Fruit fly (Drosophila melanogaster) whole organism, embryonic: ENCODE results near the gene CG13694.

ENCODE experiments used
- ATbp ChIP-seq: fragments of 200-800 bp; sonication (Bioruptor generic); optimal IDR thresholded peaks from 2 replicates; lab custom pipeline; 2017; ENCODE audit warnings: missing biosample characterization, mild to moderate bottlenecking, missing genetic modification characterization, missing genetic modification reagents
- Antp ChIP-seq: fragments of 200-800 bp; sonication (Bioruptor generic); optimal IDR thresholded peaks from 3 replicates; lab custom pipeline; 2016; ENCODE audit warnings: missing biosample characterization, missing genetic modification characterization
- Blimp-1 ChIP-seq: fragments of 200-800 bp; sonication (Bioruptor generic); optimal IDR thresholded peaks from 3 replicates; lab custom pipeline; 2018; ENCODE audit warnings: missing biosample characterization, missing genetic modification characterization, mild to moderate bottlenecking, moderate library complexity, missing genetic modification reagents
- CG10209 ChIP-seq: fragments of 200-800 bp; sonication (Bioruptor generic); optimal IDR thresholded peaks from 3 replicates; lab custom pipeline; 2017; ENCODE audit warnings: missing biosample characterization, mild to moderate bottlenecking, missing genetic modification characterization, missing genetic modification reagents
- CG10366 ChIP-seq: fragments of 200-800 bp; sonication (Bioruptor generic); IDR thresholded peaks from 2 replicates; pipeline ENCODE4 v1.3.6; 2022; ENCODE audit warnings: missing biosample characterization, missing genetic modification characterization
- CG11504 ChIP-seq: fragments of 200-800 bp; sonication (Bioruptor generic); optimal IDR thresholded peaks from 3 replicates; lab custom pipeline; 2019; ENCODE audit warnings: missing biosample characterization, mild to moderate bottlenecking, missing genetic modification characterization, moderate library complexity
- CG14014 ChIP-seq: fragments of 200-800 bp; sonication (Bioruptor generic); IDR thresholded peaks from 2 replicates; pipeline ENCODE4 v1.3.6; 2022; ENCODE audit warnings: missing biosample characterization, missing genetic modification characterization
- CG15601 ChIP-seq: fragments of 200-800 bp; sonication (Bioruptor generic); optimal IDR thresholded peaks from 3 replicates; lab custom pipeline; 2019; ENCODE audit warnings: missing biosample characterization, mild to moderate bottlenecking, missing genetic modification characterization, moderate library complexity
- CG17186 ChIP-seq: fragments of 200-800 bp; sonication (Bioruptor generic); optimal IDR thresholded peaks from 3 replicates; lab custom pipeline; 2017; ENCODE audit warnings: missing biosample characterization, missing genetic modification reagents, missing genetic modification characterization
- CG17328 ChIP-seq: fragments of 200-800 bp; sonication (Bioruptor generic); IDR thresholded peaks from 2 replicates; pipeline ENCODE4 v1.3.6; 2022; ENCODE audit warnings: missing biosample characterization, missing genetic modification characterization
- CG18262 ChIP-seq: fragments of 200-800 bp; optimal IDR thresholded peaks from 3 replicates; lab custom pipeline; 2019; ENCODE audit warnings: missing biosample characterization, mild to moderate bottlenecking, missing genetic modification characterization, moderate library complexity
- CG2199 ChIP-seq: fragments of 200-800 bp; sonication (Bioruptor generic); IDR thresholded peaks from 3 replicates; pipeline ENCODE4 v1.3.6; 2022; ENCODE audit warnings: missing biosample characterization, missing genetic modification characterization
- CG32532 ChIP-seq: fragments of 200-800 bp; sonication (Bioruptor generic); IDR thresholded peaks from 2 replicates; pipeline ENCODE4 v1.3.6; 2022; ENCODE audit warnings: missing biosample characterization, missing genetic modification characterization
- CG33557 ChIP-seq: fragments of 200-800 bp; sonication (Bioruptor generic); optimal IDR thresholded peaks from 2 replicates; lab custom pipeline; 2019; ENCODE audit warnings: missing biosample characterization, mild to moderate bottlenecking, missing genetic modification characterization, moderate library complexity
- CG3407 ChIP-seq: fragments of 200-800 bp; sonication (Bioruptor generic); optimal IDR thresholded peaks from 2 replicates; lab custom pipeline; 2018; ENCODE audit warnings: missing biosample characterization, mild to moderate bottlenecking, missing genetic modification characterization
- CG4282 ChIP-seq: fragments of 200-800 bp; sonication (Bioruptor generic); optimal IDR thresholded peaks from 2 replicates; lab custom pipeline; 2016; ENCODE audit warnings: missing biosample characterization, missing genetic modification characterization
- CG6654 ChIP-seq: fragments of 200-800 bp; sonication (Bioruptor generic); optimal IDR thresholded peaks from 2 replicates; lab custom pipeline; 2017; ENCODE audit warnings: missing biosample characterization, mild to moderate bottlenecking, missing genetic modification characterization
- CG6683 ChIP-seq: fragments of 200-800 bp; sonication (Bioruptor generic); optimal IDR thresholded peaks from 2 replicates; lab custom pipeline; 2017; ENCODE audit warnings: missing biosample characterization, mild to moderate bottlenecking, missing genetic modification characterization, missing genetic modification reagents
- CG6791 ChIP-seq: fragments of 200-800 bp; sonication (Bioruptor generic); IDR thresholded peaks from 3 replicates; pipeline ENCODE4 v1.3.6; 2022; ENCODE audit warnings: missing biosample characterization, missing genetic modification characterization; ENCODE audit not compliant: partially characterized antibody
- CG8359 ChIP-seq: fragments of 200-800 bp; sonication (Bioruptor generic); optimal IDR thresholded peaks from 2 replicates; lab custom pipeline; 2017; ENCODE audit warnings: missing biosample characterization, mild to moderate bottlenecking, missing genetic modification characterization, borderline replicate concordance
- CG8478 ChIP-seq: fragments of >200 bp; optimal IDR thresholded peaks from 2 replicates; lab custom pipeline; 2018
- CkIIα-i1 ChIP-seq: fragments of 200-800 bp; sonication (Bioruptor generic); IDR thresholded peaks from 2 replicates; pipeline ENCODE4 v1.3.6; 2022; ENCODE audit warnings: missing biosample characterization, missing genetic modification characterization
- Deaf1 ChIP-seq: fragments of 200-800 bp; optimal IDR thresholded peaks from 3 replicates; lab custom pipeline; 2019; ENCODE audit warnings: missing biosample characterization, mild to moderate bottlenecking, missing genetic modification characterization, moderate library complexity
- Dref ChIP-seq: fragments of 200-800 bp; sonication (Bioruptor generic); IDR thresholded peaks from 2 replicates; pipeline ENCODE4 v1.3.6; 2022; ENCODE audit warnings: missing biosample characterization, missing genetic modification characterization
- GATAe ChIP-seq: fragments of 200-800 bp; sonication (Bioruptor generic); conservative IDR thresholded peaks from 2 replicates; pipeline ENCODE4 v1.3.6; 2022; ENCODE audit warnings: missing biosample characterization, missing genetic modification characterization
- H15 ChIP-seq: fragments of 200-800 bp; sonication (Bioruptor generic); IDR thresholded peaks from 3 replicates; pipeline ENCODE4 v1.3.6; 2022; ENCODE audit warnings: missing biosample characterization, missing genetic modification characterization
- HHEX ChIP-seq: fragments of 200-800 bp; sonication (Bioruptor generic); optimal IDR thresholded peaks from 3 replicates; lab custom pipeline; 2017; ENCODE audit warnings: missing biosample characterization, mild to moderate bottlenecking, missing genetic modification characterization, missing genetic modification reagents
- Lim3 ChIP-seq: fragments of 200-800 bp; sonication (Bioruptor generic); IDR thresholded peaks from 2 replicates; pipeline ENCODE4 v1.3.6; 2022; ENCODE audit warnings: missing biosample characterization, missing genetic modification characterization
- MBD-R2 ChIP-seq: fragments of 200-800 bp; sonication (Bioruptor generic); IDR thresholded peaks from 2 replicates; pipeline ENCODE4 v1.3.6; 2022; ENCODE audit warnings: missing biosample characterization, missing genetic modification characterization
- MTF-1 ChIP-seq: fragments of 200-800 bp; sonication (Bioruptor generic); optimal IDR thresholded peaks from 2 replicates; lab custom pipeline; 2018; ENCODE audit warnings: missing biosample characterization, mild to moderate bottlenecking, missing genetic modification characterization, borderline replicate concordance
- Med ChIP-seq: fragments of 200-800 bp; sonication (Bioruptor generic); peaks from one replicate; lab custom pipeline; 2016; ENCODE audit warnings: missing biosample characterization, missing genetic modification characterization, mild to moderate bottlenecking, inconsistent platforms, moderate library complexity
- Mrtf ChIP-seq: fragments of 200-800 bp; sonication (Bioruptor generic); IDR thresholded peaks from 3 replicates; pipeline ENCODE4 v1.3.6; 2022; ENCODE audit warnings: missing biosample characterization, missing genetic modification characterization
- Oli ChIP-seq: fragments of 200-800 bp; sonication (Bioruptor generic); optimal IDR thresholded peaks from 2 replicates; lab custom pipeline; 2018; ENCODE audit warnings: missing biosample characterization, mild to moderate bottlenecking, missing genetic modification characterization, moderate library complexity
- Ravus ChIP-seq: fragments of 200-800 bp; sonication (Bioruptor generic); IDR thresholded peaks from 2 replicates; pipeline ENCODE4 v1.3.6; 2022; ENCODE audit warnings: missing biosample characterization, missing genetic modification characterization
- Sox102F ChIP-seq: fragments of 200-800 bp; sonication (Bioruptor generic); optimal IDR thresholded peaks from 2 replicates; lab custom pipeline; 2018; ENCODE audit warnings: missing biosample characterization, mild to moderate bottlenecking, missing genetic modification characterization, moderate library complexity
- Xbp1 ChIP-seq: fragments of 200-800 bp; sonication (Bioruptor generic); optimal IDR thresholded peaks from 3 replicates; lab custom pipeline; 2016; ENCODE audit warnings: missing biosample characterization, mild to moderate bottlenecking, missing genetic modification characterization
- br ChIP-seq: fragments of >200 bp; optimal IDR thresholded peaks from 2 replicates; lab custom pipeline; 2017
- cato ChIP-seq: fragments of 200-800 bp; sonication (Bioruptor generic); optimal IDR thresholded peaks from 2 replicates; lab custom pipeline; 2016; ENCODE audit warnings: missing biosample characterization, missing genetic modification characterization, borderline replicate concordance
- chm ChIP-seq: fragments of 200-800 bp; sonication (Bioruptor generic); IDR thresholded peaks from 2 replicates; pipeline ENCODE4 v1.3.6; 2022; ENCODE audit warnings: missing biosample characterization, missing genetic modification characterization
- cwo ChIP-seq: fragments of 200-800 bp; sonication (Bioruptor generic); optimal IDR thresholded peaks from 3 replicates; lab custom pipeline; 2017; ENCODE audit warnings: missing biosample characterization, missing genetic modification characterization, mild to moderate bottlenecking, moderate library complexity, missing genetic modification reagents
- danr ChIP-seq: fragments of 200-800 bp; sonication (Bioruptor generic); IDR thresholded peaks from 2 replicates; pipeline ENCODE4 v1.3.6; 2022; ENCODE audit warnings: missing biosample characterization, missing genetic modification characterization
- fd64A ChIP-seq: fragments of 200-800 bp; sonication (Bioruptor generic); optimal IDR thresholded peaks from 3 replicates; lab custom pipeline; 2018; ENCODE audit warnings: missing biosample characterization, mild to moderate bottlenecking, missing genetic modification characterization
- gce ChIP-seq: fragments of 200-800 bp; sonication (Bioruptor generic); IDR thresholded peaks from 3 replicates; pipeline ENCODE4 v1.3.6; 2022; ENCODE audit warnings: missing biosample characterization, missing genetic modification characterization
- inv ChIP-seq: fragments of 200-800 bp; sonication (Bioruptor generic); IDR thresholded peaks from 2 replicates; pipeline ENCODE4 v1.3.6; 2022; ENCODE audit warnings: missing biosample characterization, missing genetic modification characterization; ENCODE audit not compliant: partially characterized antibody
- klu ChIP-seq: fragments of 200-800 bp; sonication (Bioruptor generic); IDR thresholded peaks from 2 replicates; pipeline ENCODE4 v1.3.6; 2022; ENCODE audit warnings: missing biosample characterization, missing genetic modification characterization
- kni ChIP-seq: fragments of 200-800 bp; sonication (Bioruptor generic); optimal IDR thresholded peaks from 3 replicates; lab custom pipeline; 2017; ENCODE audit warnings: mild to moderate bottlenecking, missing biosample characterization, missing genetic modification reagents, missing genetic modification characterization
- prd ChIP-seq, 3 experiments: fragments of >200 bp in 2 of 3; fragments of 200-800 bp in 1 of 3; sonication (Bioruptor generic) in 1 of 3; optimal IDR thresholded peaks in 2 of 3; IDR thresholded peaks in 1 of 3; 2 replicates in 2 of 3; 3 replicates in 1 of 3; pipeline versions ENCODE4 v1.3.6 to Lab custom; 2017 to 2022; ENCODE audit warnings: missing biosample characterization in 1 of 3, missing genetic modification characterization in 1 of 3
- ranshi ChIP-seq: fragments of 200-800 bp; sonication (Bioruptor generic); IDR thresholded peaks from 2 replicates; pipeline ENCODE4 v1.3.6; 2022; ENCODE audit warnings: missing biosample characterization, missing genetic modification characterization
- run ChIP-seq: fragments of 200-800 bp; sonication (Bioruptor generic); optimal IDR thresholded peaks from 3 replicates; lab custom pipeline; 2018; ENCODE audit warnings: missing biosample characterization, mild to moderate bottlenecking, missing genetic modification characterization
- sisA ChIP-seq: fragments of 200-800 bp; sonication (Bioruptor generic); IDR thresholded peaks from 2 replicates; pipeline ENCODE4 v1.3.6; 2022; ENCODE audit warnings: missing biosample characterization, missing genetic modification characterization
- unpg ChIP-seq: fragments of 200-800 bp; sonication (Bioruptor generic); optimal IDR thresholded peaks from 3 replicates; lab custom pipeline; 2018; ENCODE audit warnings: missing biosample characterization, mild to moderate bottlenecking, missing genetic modification characterization, moderate library complexity

CG13694 gene

DNA sequence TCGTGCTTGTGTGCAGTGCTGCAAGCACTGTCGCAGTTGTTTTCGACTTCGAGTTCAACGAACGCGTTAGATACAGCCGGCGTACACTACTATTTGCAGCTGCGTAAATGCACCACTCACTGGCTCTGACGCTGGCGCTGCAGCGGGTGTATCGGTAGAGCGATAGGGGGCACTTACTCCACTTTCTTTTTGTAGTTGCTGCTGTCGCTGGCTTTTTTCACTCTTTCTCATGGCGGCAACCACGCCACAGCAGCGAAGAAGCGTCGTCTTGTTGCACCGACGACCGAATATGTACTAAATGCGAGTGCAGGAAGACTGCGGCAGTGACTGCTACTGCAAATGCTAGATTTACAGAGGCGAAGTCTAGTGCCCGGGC lies 5.2 kb upstream of the CG13694 start, which contains the start of gene CG4822:
Gene CG4822 (minus strand): TSS at position 299 of the 376 bp plus-strand sequence.
- no peak for TF ChIP-seq Deaf1
- TF ChIP-seq klu, result no peak
- TF ChIP-seq CG18262, result no peak
- TF ChIP-seq GATAe (GFP tag; lab: Robert Waterston, UW), result no peak
- TF ChIP-seq danr (GFP tag; lab: Robert Waterston, UW), result no peak
- TF ChIP-seq unpg (GFP tag; lab: Kevin White, UChicago), result no peak
- no peak for TF ChIP-seq CG33557 (GFP tag; lab: Kevin White, UChicago)
- no peak for TF ChIP-seq Xbp1 (GFP tag; lab: Kevin White, UChicago)
- TF ChIP-seq H15, result no peak
- no peak for TF ChIP-seq Dref (GFP tag; lab: Robert Waterston, UW)
- TF ChIP-seq ranshi, result no peak
- no peak for TF ChIP-seq prd (optimal IDR thresholded peaks at IDR 0.05; lab: Kevin White, UChicago)
- TF ChIP-seq prd (GFP tag; IDR thresholded peaks at IDR 0.05; lab: Robert Waterston, UW), result no peak
- 0 out of 2 replicates have a peak, but pooled peaks have one; percentile 15 for TF ChIP-seq CG17328 (GFP tag; lab: Robert Waterston, UW)
- TF ChIP-seq CG14014, result no peak
- no peak for TF ChIP-seq gce (GFP tag; lab: Robert Waterston, UW)
- peak; percentile 32; the same call in 1 of the 2 replicates for TF ChIP-seq chm (GFP tag; lab: Robert Waterston, UW)
- no peak for TF ChIP-seq CG4282 (GFP tag; lab: Kevin White, UChicago)
- peak; percentile 44 for TF ChIP-seq Med (GFP tag; lab: Kevin White, UChicago)
- TF ChIP-seq CG8478 (lab: Kevin White, UChicago), result no peak
- TF ChIP-seq Mrtf (GFP tag; lab: Robert Waterston, UW), result no peak
- TF ChIP-seq CG6654 (GFP tag; lab: Kevin White, UChicago), result no peak
- TF ChIP-seq CG11504, result no peak
- TF ChIP-seq cwo (GFP tag; lab: Kevin White, UChicago), result no peak
- TF ChIP-seq ATbp (GFP tag; lab: Kevin White, UChicago), result peak; percentile 31
- 0 out of 3 replicates have a peak, but pooled peaks have one; percentile 6 for TF ChIP-seq CG6791 (GFP tag; lab: Robert Waterston, UW)
- TF ChIP-seq Antp (GFP tag; lab: Kevin White, UChicago), result no peak
- no peak for TF ChIP-seq br (lab: Kevin White, UChicago)
- no peak for TF ChIP-seq cato
- TF ChIP-seq CG3407 (GFP tag; lab: Kevin White, UChicago), result no peak
- no peak for TF ChIP-seq fd64A (GFP tag; lab: Kevin White, UChicago)
- TF ChIP-seq MBD-R2 (GFP tag; lab: Robert Waterston, UW), result no peak
- TF ChIP-seq CG32532, result no peak
- TF ChIP-seq CG8359 (GFP tag; lab: Kevin White, UChicago), result no peak
- no peak for TF ChIP-seq HHEX
- no peak for TF ChIP-seq inv (GFP tag; lab: Robert Waterston, UW)
- no peak for TF ChIP-seq sisA
- peak; percentile 32 for TF ChIP-seq Blimp-1 (GFP tag; lab: Kevin White, UChicago)
- no peak for TF ChIP-seq Ravus (GFP tag; lab: Robert Waterston, UW)
- peak; percentile 63 for TF ChIP-seq kni
- no peak for TF ChIP-seq CG10366 (GFP tag; lab: Robert Waterston, UW)
- TF ChIP-seq CG6683 (GFP tag; lab: Kevin White, UChicago), result no peak
- no peak for TF ChIP-seq CG10209 (GFP tag; lab: Kevin White, UChicago)
- TF ChIP-seq Sox102F (GFP tag; lab: Kevin White, UChicago), result no peak
- no peak for TF ChIP-seq CkIIα-i1
- no peak for TF ChIP-seq CG17186 (GFP tag; lab: Kevin White, UChicago)
- TF ChIP-seq CG2199, result peak; percentile 77
- peak; percentile 22 for TF ChIP-seq CG15601
- no peak for TF ChIP-seq run (tag; lab: Kevin White, UChicago)
- no peak for TF ChIP-seq MTF-1 (GFP tag; lab: Kevin White, UChicago)
- TF ChIP-seq Oli (tag; lab: Kevin White, UChicago), result no peak
- TF ChIP-seq Lim3 (GFP tag; lab: Robert Waterston, UW), result no peak
